Worm (Caenorhabditis elegans): ENCODE measurements around the gene Y62E10A.20.
A peak's percentile ranks its signal among the peaks of the same experiment; 100 is the strongest.

The Y62E10A.20 gene

ce11 chrIV:13334287-13334686 lies 51.6 kb downstream of the Y62E10A.20 start (continued):
- TF ChIP-seq ZK546.5 (tag; optimal IDR thresholded peaks at IDR 0.05) (no peak), nhr-111 (GFP tag; optimal IDR thresholded peaks at IDR 0.05) (no peak), lir-3 (tag; optimal IDR thresholded peaks at IDR 0.05) (no peak), daf-12 (tag; optimal IDR thresholded peaks at IDR 0.05) (no peak), mep-1 (tag; optimal IDR thresholded peaks at IDR 0.05) (no peak), R02D3.7 (tag; optimal IDR thresholded peaks at IDR 0.05) (no peak), dpl-1 (GFP tag; optimal IDR thresholded peaks at IDR 0.05) (no peak), ctbp-1 (GFP tag; IDR thresholded peaks at IDR 0.05) (no peak), daf-8 (GFP tag; IDR thresholded peaks at IDR 0.05) (no peak), lsy-2 (tag; optimal IDR thresholded peaks at IDR 0.05) (no peak), snpc-4 (tag; optimal IDR thresholded peaks at IDR 0.05) (no peak), hlh-11 (tag; optimal IDR thresholded peaks at IDR 0.05) (peak; percentile 16), nhr-28 (tag; optimal IDR thresholded peaks at IDR 0.05) (peak; percentile 77), dmd-6 (GFP tag; IDR thresholded peaks at IDR 0.05) (peak; percentile 53), ceh-28 (tag; optimal IDR thresholded peaks at IDR 0.05) (no peak), F44E2.7 (GFP tag; IDR thresholded peaks at IDR 0.05) (no peak), nhr-41 (GFP tag; IDR thresholded peaks at IDR 0.05) (no peak), pha-4 (GFP tag; IDR thresholded peaks at IDR 0.05) (no peak), pha-4 (tag; optimal IDR thresholded peaks at IDR 0.05) (no peak), nhr-77 (tag; optimal IDR thresholded peaks at IDR 0.05) (peak; percentile 0), egl-43 (GFP tag; IDR thresholded peaks at IDR 0.05) (no peak), madf-9 (GFP tag; conservative IDR thresholded peaks at IDR 0.05) (no peak), pqm-1 (tag; optimal IDR thresholded peaks at IDR 0.05) (peak; percentile 11), D1046.2 (GFP tag; IDR thresholded peaks at IDR 0.05) (no peak), daf-16 (GFP tag; optimal IDR thresholded peaks at IDR 0.05) (no peak), daf-16 (tag; optimal IDR thresholded peaks at IDR 0.05) (peak; percentile 11), ztf-11 (tag; optimal IDR thresholded peaks at IDR 0.05) (no peak), duxl-1 (tag; optimal IDR thresholded peaks at IDR 0.05; ENCODE audit: poor library complexity) (no peak), php-3 (GFP tag; IDR thresholded peaks at IDR 0.05) (0 out of 2 replicates have a peak, but pooled peaks have one; percentile 29), ztf-7 (tag; optimal IDR thresholded peaks at IDR 0.05) (no peak)

Measured in whole organism, L4 larva.